Worm (Caenorhabditis elegans) whole organism, young adult: ENCODE results near the gene M02D8.2.

Experiments used
- ama-1 ChIP-seq, 3 experiments: fragments of 150-350 bp in 1 of 3; sonication (generic microtip) in 2 of 3; optimal IDR thresholded peaks; 2 replicates each; lab custom pipeline; 2014 to 2018; ENCODE audit warnings: missing biosample characterization in 2 of 3, missing genetic modification characterization in 2 of 3, missing genetic modification reagents in 2 of 3
- attf-5 ChIP-seq: fragments of 200-800 bp; sonication (Bioruptor generic); optimal IDR thresholded peaks from 2 replicates; lab custom pipeline; 2018; ENCODE audit warnings: mild to moderate bottlenecking, missing genetic modification characterization, missing compliant biosample characterization
- him-1 ChIP-seq: sonication (generic microtip); optimal IDR thresholded peaks from 2 replicates; lab custom pipeline; 2016; ENCODE audit warnings: missing genotype, missing genetic modification reagents, missing genetic modification characterization, missing compliant biosample characterization
- rcor-1 ChIP-seq: fragments of 200-800 bp; sonication (Bioruptor generic); IDR thresholded peaks from 2 replicates; pipeline ENCODE4 v1.3.6; 2022; ENCODE audit warnings: missing genetic modification reagents, missing genetic modification characterization, missing compliant biosample characterization
- rpc-1 ChIP-seq, 2 experiments: fragments of 150-350 bp in 1 of 2; sonication (generic microtip) in 1 of 2; optimal IDR thresholded peaks; 2 replicates each; lab custom pipeline; 2014 to 2018; ENCODE audit warnings: missing biosample characterization in 1 of 2, missing genetic modification characterization in 1 of 2, missing genetic modification reagents in 1 of 2, missing genotype in 1 of 2
- tbx-9 ChIP-seq: sonication (generic microtip); optimal IDR thresholded peaks from 2 replicates; lab custom pipeline; 2016; ENCODE audit warnings: borderline replicate concordance, missing genetic modification characterization, inconsistent platforms, missing compliant biosample characterization

DNA sequence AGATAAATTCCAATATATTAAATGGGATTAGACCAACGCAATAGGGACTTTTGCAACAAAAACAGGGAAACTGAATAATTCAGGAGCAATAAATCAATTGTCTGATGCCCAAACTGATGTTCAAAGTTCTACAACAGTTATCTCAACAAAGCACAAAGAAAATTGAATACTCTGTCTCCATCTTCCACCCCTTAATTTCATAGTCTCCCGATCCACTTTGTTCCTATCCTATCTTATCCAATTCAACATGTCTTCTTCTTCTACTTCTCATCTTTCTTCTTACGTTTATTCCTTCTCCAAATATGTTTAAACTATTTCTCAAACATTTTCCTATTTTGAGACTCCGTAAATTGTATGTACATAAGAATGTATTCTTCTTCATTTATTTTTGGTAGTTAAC is 30.8 kb downstream of the M02D8.2 start:
- TF ChIP-seq ama-1 (optimal IDR thresholded peaks at IDR 0.05; lab: Kevin White, UChicago) (no peak), ama-1 (GFP tag; optimal IDR thresholded peaks at IDR 0.05; lab: Kevin White, UChicago) (no peak), attf-5 (no peak), rcor-1 (GFP tag; lab: Robert Waterston, UW) (no peak), tbx-9 (tag; lab: Kevin White, UChicago) (no peak), him-1 (tag; lab: Kevin White, UChicago) (no peak), rpc-1 (optimal IDR thresholded peaks at IDR 0.05; lab: Kevin White, UChicago) (no peak), rpc-1 (tag; optimal IDR thresholded peaks at IDR 0.05; lab: Kevin White, UChicago) (no peak)
